Fruit fly (Drosophila melanogaster): ENCODE measurements around the gene CG1024.

DNA sequence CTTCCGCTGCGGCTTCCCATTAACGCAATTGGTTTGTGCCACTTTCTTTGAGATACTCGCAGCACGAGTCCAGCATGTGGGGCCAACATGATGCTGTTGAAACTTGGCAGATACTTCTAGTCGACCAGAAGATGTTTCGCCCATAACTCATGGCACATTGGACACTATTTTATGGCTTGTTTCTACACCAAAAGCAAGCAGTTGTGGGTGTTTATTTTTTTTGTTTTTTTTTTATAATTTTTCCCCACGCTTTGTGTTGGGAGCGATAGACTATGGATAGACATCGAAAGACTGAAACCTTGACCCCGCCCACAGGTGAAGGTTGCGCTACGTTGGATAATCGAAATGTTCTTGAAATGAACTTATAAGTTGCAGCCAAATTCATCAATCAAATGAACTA is 19.6 kb upstream of the CG1024 start:
- TF ChIP-seq toe (GFP tag; optimal IDR thresholded peaks at IDR 0.05) (no peak), Crg-1 (GFP tag; optimal IDR thresholded peaks at IDR 0.05) (no peak), CG7101 (tag; optimal IDR thresholded peaks at IDR 0.05) (no peak), tj (GFP tag; optimal IDR thresholded peaks at IDR 0.05) (no peak)

All from whole organism, adult.